Fruit fly (Drosophila melanogaster): ENCODE results near the gene CG13113.

DNA sequence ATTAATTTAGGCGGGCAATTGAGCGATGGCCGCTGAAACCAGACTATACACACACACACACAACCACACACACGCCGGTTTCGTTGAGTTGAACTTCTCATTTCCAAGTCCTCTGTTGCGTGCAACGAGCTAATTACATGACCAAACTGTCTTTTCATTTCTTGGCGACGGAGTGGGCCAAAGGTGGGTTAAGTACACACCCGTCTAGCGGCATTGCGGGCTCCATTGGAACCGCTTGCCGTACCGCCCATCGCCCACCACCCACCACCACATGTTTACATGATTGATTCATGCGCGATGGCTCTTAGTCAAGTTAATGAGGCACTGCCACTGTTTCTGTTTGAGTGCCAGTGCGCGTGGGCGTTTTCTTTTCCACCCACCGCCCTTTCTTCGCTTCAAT lies 33.5 kb upstream of the CG13113 start:
- TF ChIP-seq CTCF (optimal IDR thresholded peaks at IDR 0.05) (no peak), CG8478 (optimal IDR thresholded peaks at IDR 0.05) (no peak)

Data from S2 (cell line).